Fruit fly (Drosophila melanogaster) whole organism, prepupa: ENCODE results near the gene Lcp65Ag3.

ENCODE experiments used
- Blimp-1 ChIP-seq: fragments of 200-800 bp; sonication (Bioruptor generic); optimal IDR thresholded peaks from 3 replicates; lab custom pipeline; 2017; ENCODE audit warnings: missing biosample characterization, missing genetic modification characterization, mild to moderate bottlenecking, moderate library complexity, missing genetic modification reagents
- CG11294 ChIP-seq: fragments of 200-800 bp; sonication (Bioruptor generic); IDR thresholded peaks from 2 replicates; pipeline ENCODE4 v1.3.6; 2022; ENCODE audit warnings: missing biosample characterization, missing genetic modification characterization
- CG11762 ChIP-seq: fragments of 200-800 bp; sonication (Bioruptor generic); optimal IDR thresholded peaks from 3 replicates; lab custom pipeline; 2016; ENCODE audit warnings: missing biosample characterization, missing genetic modification characterization; ENCODE audit not compliant: insufficient read depth
- CG11902 ChIP-seq: fragments of 200-800 bp; sonication (Bioruptor generic); optimal IDR thresholded peaks from 3 replicates; lab custom pipeline; 2016; ENCODE audit warnings: missing biosample characterization, missing genetic modification characterization
- CG1621 ChIP-seq: fragments of 200-800 bp; sonication (Bioruptor generic); optimal IDR thresholded peaks from 3 replicates; lab custom pipeline; 2018; ENCODE audit warnings: missing biosample characterization, mild to moderate bottlenecking, missing genetic modification characterization
- CG16779 ChIP-seq: fragments of 200-800 bp; sonication (Bioruptor generic); optimal IDR thresholded peaks from 3 replicates; lab custom pipeline; 2017; ENCODE audit warnings: missing biosample characterization, mild to moderate bottlenecking, missing genetic modification characterization
- CG32006 ChIP-seq: fragments of 200-800 bp; sonication (Bioruptor generic); optimal IDR thresholded peaks from 3 replicates; lab custom pipeline; 2017; ENCODE audit warnings: missing biosample characterization, mild to moderate bottlenecking, missing genetic modification characterization
- CG34406 ChIP-seq: fragments of 200-800 bp; sonication (Bioruptor generic); optimal IDR thresholded peaks from 3 replicates; lab custom pipeline; 2016; ENCODE audit warnings: missing biosample characterization, missing genetic modification characterization
- CG3919 ChIP-seq: fragments of 200-800 bp; sonication (Bioruptor generic); optimal IDR thresholded peaks from 3 replicates; lab custom pipeline; 2016; ENCODE audit warnings: missing biosample characterization, missing genetic modification characterization
- CG4318 ChIP-seq: fragments of 200-800 bp; sonication (Bioruptor generic); optimal IDR thresholded peaks from 3 replicates; lab custom pipeline; 2017; ENCODE audit warnings: missing biosample characterization, mild to moderate bottlenecking, missing genetic modification characterization
- CG6163 ChIP-seq: fragments of 200-800 bp; sonication (Bioruptor generic); IDR thresholded peaks from 3 replicates; pipeline ENCODE4 v1.3.6; 2022; ENCODE audit warnings: missing biosample characterization, missing genetic modification characterization
- CG6276 ChIP-seq: fragments of 200-800 bp; sonication (Bioruptor generic); optimal IDR thresholded peaks from 2 replicates; lab custom pipeline; 2017; ENCODE audit warnings: missing biosample characterization, mild to moderate bottlenecking, missing genetic modification characterization
- CG6792 ChIP-seq: fragments of 200-800 bp; sonication (Bioruptor generic); optimal IDR thresholded peaks from 3 replicates; lab custom pipeline; 2016; ENCODE audit warnings: missing biosample characterization, missing genetic modification characterization
- CG6808 ChIP-seq: fragments of 200-800 bp; sonication (Bioruptor generic); optimal IDR thresholded peaks from 3 replicates; lab custom pipeline; 2017; ENCODE audit warnings: missing biosample characterization, missing genetic modification characterization, mild to moderate bottlenecking, moderate library complexity, missing genetic modification reagents
- CG6854 ChIP-seq: fragments of 200-800 bp; sonication (Bioruptor generic); optimal IDR thresholded peaks from 2 replicates; lab custom pipeline; 2017; ENCODE audit warnings: missing biosample characterization, mild to moderate bottlenecking, missing genetic modification characterization
- CG7368 ChIP-seq: fragments of 200-800 bp; sonication (Bioruptor generic); optimal IDR thresholded peaks from 3 replicates; lab custom pipeline; 2016; ENCODE audit warnings: missing biosample characterization, missing genetic modification characterization
- CG9139 ChIP-seq: fragments of 200-800 bp; sonication (Bioruptor generic); optimal IDR thresholded peaks from 3 replicates; lab custom pipeline; 2017; ENCODE audit warnings: missing biosample characterization, mild to moderate bottlenecking, missing genetic modification characterization
- Eip75B ChIP-seq: fragments of 200-800 bp; sonication (Bioruptor generic); optimal IDR thresholded peaks from 3 replicates; lab custom pipeline; 2016; ENCODE audit warnings: missing biosample characterization, missing genetic modification characterization
- Eip93F ChIP-seq: fragments of 200-800 bp; sonication (Bioruptor generic); optimal IDR thresholded peaks from 2 replicates; lab custom pipeline; 2016; ENCODE audit warnings: missing biosample characterization, mild to moderate bottlenecking, missing genetic modification characterization
- Ets21C ChIP-seq: fragments of 200-800 bp; sonication (Bioruptor generic); optimal IDR thresholded peaks from 3 replicates; lab custom pipeline; 2016; ENCODE audit warnings: missing biosample characterization, missing genetic modification characterization
- Ets96B ChIP-seq: fragments of 200-800 bp; optimal IDR thresholded peaks from 2 replicates; lab custom pipeline; 2019; ENCODE audit warnings: missing biosample characterization, mild to moderate bottlenecking, missing genetic modification characterization, moderate library complexity
- Hr4 ChIP-seq: fragments of 200-800 bp; sonication (Bioruptor generic); optimal IDR thresholded peaks from 3 replicates; lab custom pipeline; 2016; ENCODE audit warnings: missing biosample characterization, missing genetic modification characterization
- Lpt ChIP-seq: fragments of 200-800 bp; sonication (Bioruptor generic); optimal IDR thresholded peaks from 3 replicates; lab custom pipeline; 2016; ENCODE audit warnings: missing biosample characterization, missing genetic modification characterization
- Met ChIP-seq: fragments of 200-800 bp; sonication (Bioruptor generic); optimal IDR thresholded peaks from 3 replicates; lab custom pipeline; 2016; ENCODE audit warnings: missing biosample characterization, missing genetic modification characterization
- OdsH ChIP-seq: fragments of 200-800 bp; sonication (Bioruptor generic); optimal IDR thresholded peaks from 3 replicates; lab custom pipeline; 2016; ENCODE audit warnings: missing biosample characterization, missing genetic modification characterization
- Sox14 ChIP-seq: fragments of 200-800 bp; sonication (Bioruptor generic); optimal IDR thresholded peaks from 3 replicates; lab custom pipeline; 2016; ENCODE audit warnings: missing biosample characterization, missing genetic modification characterization
- Sox15 ChIP-seq: fragments of 200-800 bp; sonication (Bioruptor generic); optimal IDR thresholded peaks from 3 replicates; lab custom pipeline; 2016; ENCODE audit warnings: missing biosample characterization, missing genetic modification characterization
- acj6 ChIP-seq: fragments of 200-800 bp; sonication (Bioruptor generic); optimal IDR thresholded peaks from 3 replicates; lab custom pipeline; 2016; ENCODE audit warnings: missing biosample characterization, missing genetic modification characterization
- dsx ChIP-seq: fragments of 200-800 bp; optimal IDR thresholded peaks from 3 replicates; lab custom pipeline; 2019; ENCODE audit warnings: missing biosample characterization, mild to moderate bottlenecking, missing genetic modification characterization, moderate library complexity; ENCODE audit not compliant: poor library complexity, severe bottlenecking
- eg ChIP-seq: fragments of 200-800 bp; sonication (Bioruptor generic); IDR thresholded peaks from 3 replicates; pipeline ENCODE4 v1.3.6; 2022; ENCODE audit warnings: missing biosample characterization, missing genetic modification characterization
- esn ChIP-seq: fragments of 200-800 bp; sonication (Bioruptor generic); optimal IDR thresholded peaks from 2 replicates; lab custom pipeline; 2016; ENCODE audit warnings: missing biosample characterization, mild to moderate bottlenecking, missing genetic modification characterization, moderate library complexity
- lz ChIP-seq: fragments of 200-800 bp; sonication (Bioruptor generic); optimal IDR thresholded peaks from 3 replicates; lab custom pipeline; 2016; ENCODE audit warnings: missing biosample characterization, missing genetic modification characterization
- net ChIP-seq: fragments of 200-800 bp; sonication (Bioruptor generic); optimal IDR thresholded peaks from 3 replicates; lab custom pipeline; 2016; ENCODE audit warnings: missing biosample characterization, missing genetic modification characterization
- pdm3 ChIP-seq: fragments of 200-800 bp; sonication (Bioruptor generic); optimal IDR thresholded peaks from 3 replicates; lab custom pipeline; 2016; ENCODE audit warnings: missing biosample characterization, missing genetic modification characterization
- salr ChIP-seq, 2 experiments: fragments of 200-800 bp; sonication (Bioruptor generic); optimal IDR thresholded peaks; 3 replicates each; lab custom pipeline; 2016 to 2018; ENCODE audit warnings: missing biosample characterization in 2 of 2, missing genetic modification characterization in 2 of 2, mild to moderate bottlenecking in 1 of 2
- ss ChIP-seq, 2 experiments: fragments of 200-800 bp; sonication (Bioruptor generic); optimal IDR thresholded peaks; 2 replicates in 1 of 2; 3 replicates in 1 of 2; lab custom pipeline; 2017 to 2018; ENCODE audit warnings: mild to moderate bottlenecking in 2 of 2, missing biosample characterization in 2 of 2, missing genetic modification characterization in 2 of 2, moderate library complexity in 1 of 2
- svp ChIP-seq: fragments of 200-800 bp; sonication (Bioruptor generic); peaks from one replicate; lab custom pipeline; 2016; ENCODE audit warnings: missing biosample characterization, missing genetic modification characterization
- topi ChIP-seq: fragments of 200-800 bp; sonication (Bioruptor generic); optimal IDR thresholded peaks from 3 replicates; lab custom pipeline; 2016; ENCODE audit warnings: missing biosample characterization, missing genetic modification characterization
- vri ChIP-seq: fragments of 200-800 bp; sonication (Bioruptor generic); optimal IDR thresholded peaks from 3 replicates; lab custom pipeline; 2016; ENCODE audit warnings: missing biosample characterization, mild to moderate bottlenecking, missing genetic modification characterization

Lcp65Ag3 gene

dm6 chr3L:6135174-6135573 is 4.4 kb upstream of the Lcp65Ag3 start, which contains the start of gene Lcp65Ag1:
Gene Lcp65Ag1, minus strand, starts transcription at chr3L:6135274.
- TF ChIP-seq vri (GFP tag; lab: Kevin White, UChicago) (no peak), CG6808 (GFP tag; lab: Kevin White, UChicago) (no peak), CG9139 (GFP tag; lab: Kevin White, UChicago) (no peak), Sox15 (GFP tag; lab: Kevin White, UChicago) (no peak), CG16779 (tag; lab: Kevin White, UChicago) (no peak), lz (no peak)

- no peak for TF ChIP-seq CG32006 (GFP tag; lab: Kevin White, UChicago)
- no peak for TF ChIP-seq acj6 (GFP tag; lab: Kevin White, UChicago)
- no peak for TF ChIP-seq CG11762 (GFP tag; lab: Kevin White, UChicago)
- no peak for TF ChIP-seq Sox14 (GFP tag; lab: Kevin White, UChicago)
- TF ChIP-seq topi = no peak
- TF ChIP-seq svp (GFP tag; lab: Kevin White, UChicago) = no peak
- TF ChIP-seq OdsH (GFP tag; lab: Kevin White, UChicago) = no peak
- no peak for TF ChIP-seq CG6276
- no peak for TF ChIP-seq Eip93F (GFP tag; lab: Kevin White, UChicago)
- TF ChIP-seq vri (GFP tag; lab: Kevin White, UChicago) = no peak
- TF ChIP-seq Eip75B (GFP tag; lab: Kevin White, UChicago) = no peak
- TF ChIP-seq ss (GFP tag; optimal IDR thresholded peaks at IDR 0.05; lab: Kevin White, UChicago) = no peak
- TF ChIP-seq CG34406 (GFP tag; lab: Kevin White, UChicago) = no peak
- no peak for TF ChIP-seq Ets21C (GFP tag; lab: Kevin White, UChicago)
- TF ChIP-seq CG1621 = no peak
- TF ChIP-seq CG7368 (GFP tag; lab: Kevin White, UChicago) = no peak
- TF ChIP-seq Met (GFP tag; lab: Kevin White, UChicago) = no peak
- TF ChIP-seq Lpt (GFP tag; lab: Kevin White, UChicago) = no peak
- no peak for TF ChIP-seq CG16779 (tag; lab: Kevin White, UChicago)
- no peak for TF ChIP-seq Ets96B (tag; lab: Kevin White, UChicago)
These were observed 2.8 kb upstream of the Lcp65Ag3 start, which contains the start of gene Lcp65Ag2 for dm6 chr3L:6133546-6133945. Gene Lcp65Ag2, minus strand, starts transcription at chr3L:6133593.

dm6 chr3L:6132009-6132408 is 1.2 kb upstream of the Lcp65Ag3 start, which contains the start of gene Cpr65Au:
Gene Cpr65Au, minus strand, starts transcription at chr3L:6132109.
- TF ChIP-seq Hr4 (GFP tag; lab: Kevin White, UChicago) = no peak
- TF ChIP-seq CG7368 (GFP tag; lab: Kevin White, UChicago) = no peak
- TF ChIP-seq topi = no peak
- TF ChIP-seq salr (GFP tag; optimal IDR thresholded peaks at IDR 0.05; lab: Kevin White, UChicago) = no peak
- no peak for TF ChIP-seq Blimp-1 (GFP tag; lab: Kevin White, UChicago)
- no peak for TF ChIP-seq CG6854 (GFP tag; lab: Kevin White, UChicago)
- no peak for TF ChIP-seq net (GFP tag; lab: Kevin White, UChicago)
- TF ChIP-seq CG11902 = no peak
- no peak for TF ChIP-seq pdm3 (GFP tag; lab: Kevin White, UChicago)
- no peak for TF ChIP-seq dsx

- TF ChIP-seq Ets96B (tag; lab: Kevin White, UChicago) (no peak), CG6163 (GFP tag; lab: Robert Waterston, UW) (no peak), CG6792 (no peak), OdsH (GFP tag; lab: Kevin White, UChicago) (no peak), salr (GFP tag; optimal IDR thresholded peaks at IDR 0.05; lab: Kevin White, UChicago) (no peak), Eip75B (GFP tag; lab: Kevin White, UChicago) (no peak), eg (GFP tag; lab: Robert Waterston, UW) (no peak), CG3919 (no peak), vri (GFP tag; lab: Kevin White, UChicago) (no peak), CG34406 (GFP tag; lab: Kevin White, UChicago) (no peak), CG4318 (GFP tag; lab: Kevin White, UChicago) (no peak), pdm3 (GFP tag; lab: Kevin White, UChicago) (no peak), esn (GFP tag; lab: Kevin White, UChicago) (no peak), CG11294 (no peak)
These were observed 1.2 kb downstream of the Lcp65Ag3 start for dm6 chr3L:6129591-6129990.
